Worm (Caenorhabditis elegans) whole organism, L4 larva: ENCODE results near the gene vrk-1.

Source experiments
- F49E8.2 ChIP-seq: sonication (generic microtip); optimal IDR thresholded peaks from 2 replicates; lab custom pipeline; 2016; ENCODE audit warnings: missing compliant biosample characterization, mild to moderate bottlenecking, missing genetic modification characterization, borderline replicate concordance
- T20F7.1 ChIP-seq: fragments of 200-800 bp; sonication (Bioruptor generic); optimal IDR thresholded peaks from 2 replicates; lab custom pipeline; 2018; ENCODE audit warnings: mild to moderate bottlenecking, missing genetic modification characterization, missing compliant biosample characterization
- ZK337.2 ChIP-seq: fragments of 200-800 bp; sonication (Bioruptor generic); IDR thresholded peaks from 2 replicates; pipeline ENCODE4 v1.3.6; 2022; ENCODE audit warnings: missing genetic modification reagents, missing genetic modification characterization, missing compliant biosample characterization
- aha-1 ChIP-seq: fragments of 150-350 bp; peaks from one replicate; lab custom pipeline; 2014; ENCODE audit warnings: missing biosample characterization, missing genetic modification characterization
- attf-4 ChIP-seq: sonication (generic microtip); optimal IDR thresholded peaks from 3 replicates; lab custom pipeline; 2017; ENCODE audit warnings: missing biosample characterization, missing genetic modification characterization
- ceh-32 ChIP-seq: sonication (generic microtip); optimal IDR thresholded peaks from 2 replicates; lab custom pipeline; 2016; ENCODE audit warnings: mild to moderate bottlenecking, missing genetic modification characterization, missing compliant biosample characterization; ENCODE audit not compliant: poor library complexity
- daf-16 ChIP-seq, 3 experiments: sonication (generic microtip); optimal IDR thresholded peaks; 2 replicates each; lab custom pipeline; 2016 to 2017; ENCODE audit warnings: missing genetic modification characterization in 3 of 3, missing genetic modification reagents in 3 of 3, mild to moderate bottlenecking in 2 of 3, missing compliant biosample characterization in 2 of 3, missing biosample characterization in 1 of 3, moderate library complexity in 1 of 3
- dmd-6 ChIP-seq: fragments of 200-800 bp; sonication (Bioruptor generic); IDR thresholded peaks from 2 replicates; pipeline ENCODE4 v1.3.6; 2022; ENCODE audit warnings: missing genetic modification reagents, missing genetic modification characterization, missing compliant biosample characterization
- dpl-1 ChIP-seq: fragments of 150-350 bp; optimal IDR thresholded peaks from 2 replicates; lab custom pipeline; 2014; ENCODE audit warnings: missing biosample characterization, missing genetic modification reagents, missing genetic modification characterization
- duxl-1 ChIP-seq: sonication (generic microtip); optimal IDR thresholded peaks from 2 replicates; lab custom pipeline; 2016; ENCODE audit warnings: mild to moderate bottlenecking, missing genetic modification characterization, moderate library complexity, missing compliant biosample characterization; ENCODE audit not compliant: poor library complexity
- dve-1 ChIP-seq: sonication (generic microtip); optimal IDR thresholded peaks from 2 replicates; lab custom pipeline; 2017; ENCODE audit warnings: antibody characterized with exemption, mild to moderate bottlenecking, missing genetic modification characterization, missing compliant biosample characterization; ENCODE audit not compliant: insufficient read depth
- fos-1 ChIP-seq: fragments of 150-350 bp; optimal IDR thresholded peaks from 2 replicates; lab custom pipeline; 2014; ENCODE audit warnings: missing biosample characterization, missing genetic modification characterization
- hif-1 ChIP-seq, 2 experiments: sonication (generic microtip); optimal IDR thresholded peaks; 2 replicates each; lab custom pipeline; 2016 to 2017; ENCODE audit warnings: missing compliant biosample characterization in 2 of 2, missing genetic modification characterization in 2 of 2, missing genetic modification reagents in 2 of 2, missing genotype in 2 of 2, mild to moderate bottlenecking in 1 of 2
- hlh-11 ChIP-seq: fragments of 200-800 bp; sonication (Bioruptor generic); optimal IDR thresholded peaks from 2 replicates; lab custom pipeline; 2018; ENCODE audit warnings: mild to moderate bottlenecking, missing genetic modification characterization, missing compliant biosample characterization
- hlh-30 ChIP-seq: sonication (generic microtip); optimal IDR thresholded peaks from 2 replicates; lab custom pipeline; 2017; ENCODE audit warnings: antibody characterized with exemption, mild to moderate bottlenecking, missing genetic modification characterization, missing compliant biosample characterization; ENCODE audit not compliant: insufficient read depth
- hmg-1.1 ChIP-seq: fragments of 200-800 bp; sonication (Bioruptor generic); IDR thresholded peaks from 2 replicates; pipeline ENCODE4 v1.3.6; 2022; ENCODE audit warnings: missing genetic modification reagents, missing genetic modification characterization, missing compliant biosample characterization
- jun-1 ChIP-seq: fragments of 150-350 bp; optimal IDR thresholded peaks from 2 replicates; lab custom pipeline; 2014; ENCODE audit warnings: missing biosample characterization, missing genetic modification reagents, missing genetic modification characterization
- lin-1 ChIP-seq: fragments of 200-800 bp; sonication (Bioruptor generic); IDR thresholded peaks from 2 replicates; pipeline ENCODE4 v1.3.6; 2022; ENCODE audit warnings: missing genetic modification reagents, missing genetic modification characterization, missing compliant biosample characterization
- lin-13 ChIP-seq: fragments of 150-350 bp; optimal IDR thresholded peaks from 2 replicates; lab custom pipeline; 2014; ENCODE audit warnings: missing biosample characterization, missing genetic modification reagents, missing genetic modification characterization
- lsy-2 ChIP-seq, 2 experiments: fragments of 150-350 bp in 1 of 2; sonication (generic microtip) in 1 of 2; optimal IDR thresholded peaks; 2 replicates each; lab custom pipeline; 2014 to 2017; ENCODE audit warnings: missing biosample characterization in 2 of 2, missing genetic modification characterization in 2 of 2
- mdl-1 ChIP-seq, 2 experiments: fragments of 150-350 bp in 1 of 2; sonication (generic microtip) in 1 of 2; optimal IDR thresholded peaks; 2 replicates each; lab custom pipeline; 2014 to 2017; ENCODE audit warnings: missing biosample characterization in 2 of 2, missing genetic modification characterization in 2 of 2
- mep-1 ChIP-seq: fragments of 150-350 bp; sonication (generic microtip); optimal IDR thresholded peaks from 3 replicates; lab custom pipeline; 2014; ENCODE audit warnings: missing biosample characterization, missing genetic modification characterization
- mes-2 ChIP-seq: sonication (generic microtip); optimal IDR thresholded peaks from 2 replicates; lab custom pipeline; 2016; ENCODE audit warnings: missing genotype, mild to moderate bottlenecking, missing genetic modification characterization, missing compliant biosample characterization; ENCODE audit not compliant: poor library complexity, severe bottlenecking
- mxl-2 ChIP-seq: fragments of 200-800 bp; sonication (Bioruptor generic); conservative IDR thresholded peaks from 2 replicates; pipeline ENCODE4 v1.3.6; 2022; ENCODE audit warnings: missing genetic modification reagents, missing genetic modification characterization, missing compliant biosample characterization
- mxl-3 ChIP-seq: fragments of 200-800 bp; sonication (Bioruptor generic); optimal IDR thresholded peaks from 2 replicates; lab custom pipeline; 2018; ENCODE audit warnings: mild to moderate bottlenecking, missing genetic modification characterization, missing compliant biosample characterization
- nhr-25 ChIP-seq: sonication (generic microtip); optimal IDR thresholded peaks from 2 replicates; lab custom pipeline; 2017; ENCODE audit warnings: missing genetic modification characterization, mild to moderate bottlenecking, missing compliant biosample characterization, antibody characterized with exemption, moderate library complexity, borderline replicate concordance; ENCODE audit not compliant: insufficient read depth
- nhr-28 ChIP-seq: fragments of 150-350 bp; optimal IDR thresholded peaks from 2 replicates; lab custom pipeline; 2014; ENCODE audit warnings: missing biosample characterization, missing genetic modification characterization
- nhr-41 ChIP-seq: fragments of 200-800 bp; sonication (Bioruptor generic); IDR thresholded peaks from 2 replicates; pipeline ENCODE4 v1.3.6; 2022; ENCODE audit warnings: missing genetic modification reagents, missing genetic modification characterization, missing compliant biosample characterization
- nhr-42 ChIP-seq: fragments of 200-800 bp; sonication (Bioruptor generic); IDR thresholded peaks from 2 replicates; pipeline ENCODE4 v1.3.6; 2022; ENCODE audit warnings: missing genetic modification characterization, missing compliant biosample characterization
- nhr-48 ChIP-seq: sonication (generic microtip); optimal IDR thresholded peaks from 2 replicates; lab custom pipeline; 2016; ENCODE audit warnings: mild to moderate bottlenecking, missing genetic modification characterization, missing compliant biosample characterization
- nhr-77 ChIP-seq: fragments of 150-350 bp; optimal IDR thresholded peaks from 2 replicates; lab custom pipeline; 2014; ENCODE audit warnings: missing biosample characterization, missing genetic modification characterization
- pha-4 ChIP-seq, 2 experiments: fragments of 150-350 bp in 1 of 2; fragments of 200-800 bp in 1 of 2; sonication (Bioruptor generic) in 1 of 2; IDR thresholded peaks in 1 of 2; optimal IDR thresholded peaks in 1 of 2; 2 replicates each; pipeline versions ENCODE4 v1.3.6 to Lab custom; 2014 to 2022; ENCODE audit warnings: missing genetic modification characterization in 2 of 2, missing genetic modification reagents in 2 of 2, missing biosample characterization in 1 of 2, missing compliant biosample characterization in 1 of 2
- php-3 ChIP-seq: fragments of 200-800 bp; sonication (Bioruptor generic); IDR thresholded peaks from 2 replicates; pipeline ENCODE4 v1.3.6; 2022; ENCODE audit warnings: missing genetic modification reagents, missing genetic modification characterization, missing compliant biosample characterization
- pqm-1 ChIP-seq: sonication (generic microtip); optimal IDR thresholded peaks from 2 replicates; lab custom pipeline; 2017; ENCODE audit warnings: missing biosample characterization, missing genetic modification characterization
- snpc-4 ChIP-seq: fragments of 150-350 bp; optimal IDR thresholded peaks from 2 replicates; lab custom pipeline; 2014; ENCODE audit warnings: missing biosample characterization, missing genetic modification characterization
- spr-1 ChIP-seq: sonication (generic microtip); optimal IDR thresholded peaks from 2 replicates; lab custom pipeline; 2016; ENCODE audit warnings: mild to moderate bottlenecking, missing genetic modification characterization, missing compliant biosample characterization
- tra-1 ChIP-seq: fragments of 200-800 bp; sonication (Bioruptor generic); IDR thresholded peaks from 2 replicates; pipeline ENCODE4 v1.3.6; 2022; ENCODE audit warnings: missing genetic modification reagents, missing genetic modification characterization, missing compliant biosample characterization
- vab-7 ChIP-seq: fragments of 200-800 bp; sonication (Bioruptor generic); IDR thresholded peaks from 2 replicates; pipeline ENCODE4 v1.3.6; 2022; ENCODE audit warnings: missing genetic modification reagents, missing genetic modification characterization, missing compliant biosample characterization
- ztf-11 ChIP-seq: fragments of 150-350 bp; optimal IDR thresholded peaks from 2 replicates; lab custom pipeline; 2014; ENCODE audit warnings: missing biosample characterization, missing genetic modification characterization

The vrk-1 gene

ce11 chrII:5928502-5928901, 6.7 kb downstream of the vrk-1 start, which contains the start of gene egl-44:
Gene egl-44, plus strand, starts transcription at chrII:5928802.
- TF ChIP-seq jun-1 (tag; lab: Kevin White, UChicago) (no peak), lsy-2 (tag; optimal IDR thresholded peaks at IDR 0.05; lab: Kevin White, UChicago) (no peak), hlh-11 (tag; lab: Kevin White, UChicago) (no peak), tra-1 (no peak), nhr-42 (no peak), nhr-25 (no peak), aha-1 (tag; lab: Kevin White, UChicago) (no peak), dpl-1 (GFP tag; lab: Kevin White, UChicago) (no peak), spr-1 (no peak), vab-7 (GFP tag; lab: Robert Waterston, UW) (no peak), lin-1 (GFP tag; lab: Robert Waterston, UW) (no peak), fos-1 (tag; lab: Kevin White, UChicago) (no peak), nhr-77 (no peak), pha-4 (GFP tag; IDR thresholded peaks at IDR 0.05; lab: Robert Waterston, UW) (no peak), pha-4 (tag; optimal IDR thresholded peaks at IDR 0.05; lab: Kevin White, UChicago) (no peak), ceh-32 (no peak), ZK337.2 (no peak), lin-13 (GFP tag; lab: Kevin White, UChicago) (no peak)
- TF ChIP-seq, all 104 proteins: peak for 0

- peak in 1 of 2 experiments; percentile 42 for TF ChIP-seq lsy-2 (tag; optimal IDR thresholded peaks at IDR 0.05; lab: Kevin White, UChicago)
- peak; percentile 32 for TF ChIP-seq mxl-3 (GFP tag; lab: Kevin White, UChicago)
- peak; percentile 100 for TF ChIP-seq pqm-1 (tag; lab: Kevin White, UChicago)
- peak; percentile 35 for TF ChIP-seq mep-1 (tag; lab: Kevin White, UChicago)
- peak; percentile 47 for TF ChIP-seq aha-1 (tag; lab: Kevin White, UChicago)
- peak; percentile 83 for TF ChIP-seq php-3
- peak; percentile 87 for TF ChIP-seq nhr-28 (tag; lab: Kevin White, UChicago)
- no peak for TF ChIP-seq mxl-2 (GFP tag; lab: Robert Waterston, UW)
- peak; percentile 10 for TF ChIP-seq hlh-30
- peak; percentile 71 for TF ChIP-seq dmd-6
- peak; percentile 63; the same call in 1 of the 2 replicates for TF ChIP-seq tra-1
- TF ChIP-seq daf-16 (GFP tag; optimal IDR thresholded peaks at IDR 0.05; lab: Kevin White, UChicago) = no peak
- peak; percentile 92 for TF ChIP-seq daf-16 (tag; optimal IDR thresholded peaks at IDR 0.05; lab: Kevin White, UChicago)
- no peak for TF ChIP-seq duxl-1
- peak; percentile 84 for TF ChIP-seq dve-1
- no peak for TF ChIP-seq F49E8.2 (tag; lab: Kevin White, UChicago)
- no peak for TF ChIP-seq attf-4 (tag; lab: Kevin White, UChicago)
- TF ChIP-seq hif-1 (tag; optimal IDR thresholded peaks at IDR 0.05; lab: Kevin White, UChicago) = peak in 1 of 2 experiments; percentile 70
- peak; percentile 61 for TF ChIP-seq nhr-48
- no peak for TF ChIP-seq ztf-11 (tag; lab: Kevin White, UChicago)
- no peak for TF ChIP-seq nhr-25
- peak; percentile 37 for TF ChIP-seq T20F7.1 (GFP tag; lab: Kevin White, UChicago)
- TF ChIP-seq hlh-11 (tag; lab: Kevin White, UChicago) = peak; percentile 85
- TF ChIP-seq lin-1 (GFP tag; lab: Robert Waterston, UW) = peak; percentile 82
- TF ChIP-seq snpc-4 (tag; lab: Kevin White, UChicago) = no peak
- TF ChIP-seq mdl-1 (tag; optimal IDR thresholded peaks at IDR 0.05; lab: Kevin White, UChicago) = peak in 1 of 2 experiments; percentile 54
- no peak for TF ChIP-seq hmg-1.1 (GFP tag; lab: Robert Waterston, UW)
- TF ChIP-seq nhr-42 = no peak
- no peak for TF ChIP-seq fos-1 (tag; lab: Kevin White, UChicago)
- TF ChIP-seq mes-2 (tag; lab: Kevin White, UChicago) = peak; percentile 6
- peak; percentile 95 for TF ChIP-seq nhr-77
- 0 out of 2 replicates have a peak, but pooled peaks have one; percentile 39 for TF ChIP-seq nhr-41 (GFP tag; lab: Robert Waterston, UW)
These were observed 8.4 kb downstream of the vrk-1 start for ce11 chrII:5930095-5930653.
